Worm (Caenorhabditis elegans) whole organism, L2 larva: ENCODE measurements around the gene dpy-18.

Source experiments
- C34F6.9 ChIP-seq: fragments of 150-350 bp; optimal IDR thresholded peaks from 2 replicates; lab custom pipeline; 2014; ENCODE audit warnings: missing biosample characterization, missing genetic modification characterization
- F13H6.1 ChIP-seq: sonication (generic microtip); optimal IDR thresholded peaks from 2 replicates; lab custom pipeline; 2016; ENCODE audit warnings: missing genetic modification characterization, missing compliant biosample characterization
- R02D3.7 ChIP-seq: fragments of 150-350 bp; optimal IDR thresholded peaks from 2 replicates; lab custom pipeline; 2014; ENCODE audit warnings: missing biosample characterization, missing genetic modification characterization
- Y55F3AM.14 ChIP-seq: fragments of 200-800 bp; sonication (Bioruptor generic); optimal IDR thresholded peaks from 2 replicates; lab custom pipeline; 2018; ENCODE audit warnings: mild to moderate bottlenecking, missing genetic modification characterization, missing compliant biosample characterization
- ZK546.5 ChIP-seq: sonication (generic microtip); optimal IDR thresholded peaks from 2 replicates; lab custom pipeline; 2017; ENCODE audit warnings: missing biosample characterization, missing genetic modification characterization
- alr-1 ChIP-seq: fragments of 150-350 bp; optimal IDR thresholded peaks from 2 replicates; lab custom pipeline; 2014; ENCODE audit warnings: missing biosample characterization, missing genetic modification characterization
- aly-2 ChIP-seq: fragments of 150-350 bp; optimal IDR thresholded peaks from 2 replicates; lab custom pipeline; 2014; ENCODE audit warnings: missing biosample characterization, missing genetic modification characterization
- ama-1 ChIP-seq: fragments of 150-350 bp; optimal IDR thresholded peaks from 2 replicates; lab custom pipeline; 2018; ENCODE audit warnings: inconsistent platforms
- blmp-1 ChIP-seq: sonication (generic microtip); optimal IDR thresholded peaks from 2 replicates; lab custom pipeline; 2017; ENCODE audit warnings: missing genetic modification characterization, mild to moderate bottlenecking, missing compliant biosample characterization, antibody characterized with exemption, moderate library complexity; ENCODE audit not compliant: insufficient read depth
- ceh-16 ChIP-seq: fragments of 150-350 bp; optimal IDR thresholded peaks from 2 replicates; lab custom pipeline; 2014; ENCODE audit warnings: missing biosample characterization, missing genetic modification characterization
- ceh-82 ChIP-seq: fragments of 150-350 bp; optimal IDR thresholded peaks from 2 replicates; lab custom pipeline; 2014; ENCODE audit warnings: missing biosample characterization, missing genetic modification characterization
- crh-2 ChIP-seq: sonication (generic microtip); optimal IDR thresholded peaks from 2 replicates; lab custom pipeline; 2017; ENCODE audit warnings: missing biosample characterization, missing genetic modification characterization
- dmd-4 ChIP-seq: sonication (generic microtip); optimal IDR thresholded peaks from 2 replicates; lab custom pipeline; 2017; ENCODE audit warnings: missing biosample characterization, missing genetic modification characterization
- egl-27 ChIP-seq: sonication (generic microtip); optimal IDR thresholded peaks from 3 replicates; lab custom pipeline; 2017; ENCODE audit warnings: missing biosample characterization, missing genetic modification reagents, missing genetic modification characterization
- elt-1 ChIP-seq: fragments of 150-350 bp; optimal IDR thresholded peaks from 2 replicates; lab custom pipeline; 2014; ENCODE audit warnings: missing biosample characterization, missing genetic modification characterization
- elt-3 ChIP-seq: sonication (generic microtip); optimal IDR thresholded peaks from 2 replicates; lab custom pipeline; 2017; ENCODE audit warnings: missing biosample characterization, missing genetic modification characterization
- fos-1 ChIP-seq: fragments of 150-350 bp; optimal IDR thresholded peaks from 2 replicates; lab custom pipeline; 2014; ENCODE audit warnings: missing biosample characterization, missing genetic modification characterization
- gmeb-1 ChIP-seq: fragments of 150-350 bp; optimal IDR thresholded peaks from 2 replicates; lab custom pipeline; 2014; ENCODE audit warnings: missing biosample characterization, missing genetic modification characterization
- lin-11 ChIP-seq: fragments of 150-350 bp; sonication (generic microtip); optimal IDR thresholded peaks from 2 replicates; lab custom pipeline; 2014; ENCODE audit warnings: missing biosample characterization, missing genetic modification characterization, inconsistent platforms, mixed read lengths
- lin-13 ChIP-seq: fragments of 150-350 bp; optimal IDR thresholded peaks from 2 replicates; lab custom pipeline; 2014; ENCODE audit warnings: missing biosample characterization, missing genetic modification reagents, missing genetic modification characterization
- lin-39 ChIP-seq: fragments of 150-350 bp; optimal IDR thresholded peaks from 2 replicates; lab custom pipeline; 2014; ENCODE audit warnings: missing biosample characterization, missing genetic modification reagents, missing genetic modification characterization
- lsy-2 ChIP-seq, 2 experiments: fragments of 150-350 bp in 1 of 2; sonication (generic microtip) in 1 of 2; optimal IDR thresholded peaks; 2 replicates each; lab custom pipeline; 2014 to 2017; ENCODE audit warnings: missing biosample characterization in 2 of 2, missing genetic modification characterization in 2 of 2
- mab-5 ChIP-seq: fragments of 150-350 bp; optimal IDR thresholded peaks from 2 replicates; lab custom pipeline; 2014; ENCODE audit warnings: missing biosample characterization, missing genetic modification characterization
- mbf-1 ChIP-seq: sonication (generic microtip); optimal IDR thresholded peaks from 2 replicates; lab custom pipeline; 2017; ENCODE audit warnings: missing biosample characterization, missing genetic modification characterization
- mdl-1 ChIP-seq, 2 experiments: fragments of 150-350 bp in 1 of 2; sonication (generic microtip) in 1 of 2; optimal IDR thresholded peaks; 2 replicates each; lab custom pipeline; 2017; ENCODE audit warnings: missing biosample characterization in 2 of 2, missing genetic modification characterization in 2 of 2
- nhr-10 ChIP-seq: sonication (generic microtip); optimal IDR thresholded peaks from 2 replicates; lab custom pipeline; 2017; ENCODE audit warnings: missing biosample characterization, missing genetic modification characterization
- nhr-11 ChIP-seq: fragments of 150-350 bp; optimal IDR thresholded peaks from 2 replicates; lab custom pipeline; 2014; ENCODE audit warnings: missing biosample characterization, missing genetic modification characterization
- nhr-12 ChIP-seq: fragments of 150-350 bp; optimal IDR thresholded peaks from 2 replicates; lab custom pipeline; 2014; ENCODE audit warnings: missing biosample characterization, missing genetic modification characterization
- nhr-129 ChIP-seq: fragments of 150-350 bp; optimal IDR thresholded peaks from 2 replicates; lab custom pipeline; 2014; ENCODE audit warnings: missing biosample characterization, missing genetic modification characterization
- nhr-21 ChIP-seq: fragments of 150-350 bp; optimal IDR thresholded peaks from 2 replicates; lab custom pipeline; 2014; ENCODE audit warnings: missing biosample characterization, missing genetic modification characterization
- nhr-23 ChIP-seq: fragments of 150-350 bp; optimal IDR thresholded peaks from 2 replicates; lab custom pipeline; 2014; ENCODE audit warnings: missing biosample characterization, missing genetic modification reagents, missing genetic modification characterization
- nhr-237 ChIP-seq: fragments of 150-350 bp; optimal IDR thresholded peaks from 2 replicates; lab custom pipeline; 2014; ENCODE audit warnings: missing biosample characterization, missing genetic modification characterization
- nhr-25 ChIP-seq: fragments of 150-350 bp; sonication (generic microtip); optimal IDR thresholded peaks from 3 replicates; lab custom pipeline; 2014; ENCODE audit warnings: missing biosample characterization, missing genetic modification characterization
- nhr-6 ChIP-seq: fragments of 150-350 bp; optimal IDR thresholded peaks from 2 replicates; lab custom pipeline; 2014; ENCODE audit warnings: missing biosample characterization, missing genetic modification characterization
- nhr-77 ChIP-seq: fragments of 150-350 bp; optimal IDR thresholded peaks from 2 replicates; lab custom pipeline; 2014; ENCODE audit warnings: missing biosample characterization, missing genetic modification characterization
- peb-1 ChIP-seq: fragments of 150-350 bp; optimal IDR thresholded peaks from 2 replicates; lab custom pipeline; 2014; ENCODE audit warnings: missing biosample characterization, missing genetic modification characterization
- sem-4 ChIP-seq: fragments of 150-350 bp; optimal IDR thresholded peaks from 2 replicates; lab custom pipeline; 2014; ENCODE audit warnings: missing biosample characterization, missing genetic modification reagents, missing genetic modification characterization
- skn-1 ChIP-seq: sonication (generic microtip); optimal IDR thresholded peaks from 2 replicates; lab custom pipeline; 2017; ENCODE audit warnings: missing biosample characterization, missing genetic modification characterization
- sma-3 ChIP-seq: sonication (generic microtip); optimal IDR thresholded peaks from 2 replicates; lab custom pipeline; 2016; ENCODE audit warnings: missing genetic modification reagents, missing genetic modification characterization, missing compliant biosample characterization
- sma-9 ChIP-seq, 2 experiments: fragments of 150-350 bp in 1 of 2; sonication (generic microtip) in 1 of 2; optimal IDR thresholded peaks; 2 replicates each; lab custom pipeline; 2014 to 2016; ENCODE audit warnings: missing genetic modification characterization in 2 of 2, mild to moderate bottlenecking in 1 of 2, missing biosample characterization in 1 of 2, missing compliant biosample characterization in 1 of 2, missing genetic modification reagents in 1 of 2, moderate library complexity in 1 of 2
- snpc-4 ChIP-seq: fragments of 150-350 bp; optimal IDR thresholded peaks from 2 replicates; lab custom pipeline; 2014; ENCODE audit warnings: missing biosample characterization, missing genetic modification characterization
- unc-39 ChIP-seq: fragments of 150-350 bp; optimal IDR thresholded peaks from 2 replicates; lab custom pipeline; 2014; ENCODE audit warnings: missing biosample characterization, missing genetic modification characterization
- unc-55 ChIP-seq: fragments of 150-350 bp; sonication (generic microtip); optimal IDR thresholded peaks from 3 replicates; lab custom pipeline; 2014; ENCODE audit warnings: missing biosample characterization, missing genetic modification reagents, missing genetic modification characterization
- unc-62 ChIP-seq: fragments of 150-350 bp; optimal IDR thresholded peaks from 2 replicates; lab custom pipeline; 2014; ENCODE audit warnings: missing biosample characterization, missing genetic modification reagents, missing genetic modification characterization
- zag-1 ChIP-seq: fragments of 150-350 bp; optimal IDR thresholded peaks from 2 replicates; lab custom pipeline; 2014; ENCODE audit warnings: missing biosample characterization, missing genetic modification characterization
- ztf-1 ChIP-seq: fragments of 200-800 bp; sonication (Bioruptor generic); conservative IDR thresholded peaks from 2 replicates; pipeline ENCODE4 v1.3.6; 2022; ENCODE audit warnings: missing genetic modification characterization, missing compliant biosample characterization
- ztf-11 ChIP-seq: sonication (generic microtip); optimal IDR thresholded peaks from 2 replicates; lab custom pipeline; 2017; ENCODE audit warnings: missing biosample characterization, missing genetic modification characterization
- ztf-4 ChIP-seq: fragments of 150-350 bp; optimal IDR thresholded peaks from 2 replicates; lab custom pipeline; 2014; ENCODE audit warnings: missing biosample characterization, missing genetic modification characterization

Gene dpy-18

DNA sequence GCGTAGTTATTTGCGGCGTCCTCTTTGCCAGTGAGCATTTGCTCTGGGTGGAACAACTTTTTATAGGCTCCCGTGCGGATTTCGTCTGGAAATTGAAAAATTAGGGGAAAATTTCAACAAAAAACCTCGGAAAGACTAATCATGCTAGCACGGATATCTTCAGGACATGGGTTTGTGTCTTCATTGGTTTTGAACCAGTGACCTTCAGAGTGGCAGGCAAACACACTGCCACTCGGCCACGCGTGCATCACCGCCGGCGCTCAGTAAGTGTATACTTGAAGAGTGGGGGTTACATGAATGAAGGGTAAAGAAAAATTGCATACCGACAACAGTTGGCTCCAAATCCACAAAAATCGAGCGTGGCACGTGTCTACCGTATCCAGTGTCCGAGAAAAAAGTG, 6.5 kb downstream of the dpy-18 start:
- TF ChIP-seq nhr-129 (tag; lab: Kevin White, UChicago) (peak; percentile 75), aly-2 (tag; lab: Kevin White, UChicago) (no peak), ceh-16 (tag; lab: Kevin White, UChicago) (no peak), skn-1 (tag; lab: Kevin White, UChicago) (no peak), nhr-6 (tag; lab: Kevin White, UChicago) (no peak), mbf-1 (tag; lab: Kevin White, UChicago) (no peak), nhr-11 (tag; lab: Kevin White, UChicago) (no peak), Y55F3AM.14 (GFP tag; lab: Kevin White, UChicago) (peak; percentile 48), ztf-1 (0 out of 2 replicates have a peak, but pooled peaks have one; percentile 64), fos-1 (tag; lab: Kevin White, UChicago) (peak; percentile 21), nhr-10 (tag; lab: Kevin White, UChicago) (no peak), elt-3 (tag; lab: Kevin White, UChicago) (no peak), nhr-237 (tag; lab: Kevin White, UChicago) (no peak), unc-62 (no peak), R02D3.7 (tag; lab: Kevin White, UChicago) (no peak), sma-3 (GFP tag; lab: Kevin White, UChicago) (peak; percentile 50), crh-2 (tag; lab: Kevin White, UChicago) (peak; percentile 29), snpc-4 (tag; lab: Kevin White, UChicago) (peak; percentile 44), peb-1 (tag; lab: Kevin White, UChicago) (no peak), ztf-4 (tag; lab: Kevin White, UChicago) (no peak), lin-39 (tag; lab: Kevin White, UChicago) (no peak), mab-5 (tag; lab: Kevin White, UChicago) (no peak), nhr-12 (no peak), zag-1 (peak; percentile 20), ceh-82 (tag; lab: Kevin White, UChicago) (no peak), nhr-77 (tag; lab: Kevin White, UChicago) (no peak), F13H6.1 (peak; percentile 41), unc-55 (peak; percentile 59), blmp-1 (tag; lab: Kevin White, UChicago) (no peak), lin-13 (GFP tag; lab: Kevin White, UChicago) (no peak), sem-4 (tag; lab: Kevin White, UChicago) (no peak), ZK546.5 (tag; lab: Kevin White, UChicago) (no peak), ztf-11 (tag; lab: Kevin White, UChicago) (no peak), nhr-25 (tag; lab: Kevin White, UChicago) (no peak), alr-1 (tag; lab: Kevin White, UChicago) (no peak), nhr-23 (tag; lab: Kevin White, UChicago) (no peak), sma-9 (GFP tag; optimal IDR thresholded peaks at IDR 0.05; lab: Kevin White, UChicago) (peak; percentile 56), sma-9 (tag; optimal IDR thresholded peaks at IDR 0.05; lab: Kevin White, UChicago) (no peak), egl-27 (peak; percentile 30), unc-39 (tag; lab: Kevin White, UChicago) (no peak), ama-1 (lab: Kevin White, UChicago) (no peak), dmd-4 (tag; lab: Kevin White, UChicago) (no peak), elt-1 (tag; lab: Kevin White, UChicago) (no peak), nhr-21 (no peak), C34F6.9 (tag; lab: Kevin White, UChicago) (peak; percentile 21), lin-11 (peak; percentile 38), mdl-1 (tag; optimal IDR thresholded peaks at IDR 0.05; lab: Kevin White, UChicago) (peak in 1 of 2 experiments; percentile 14), gmeb-1 (peak; percentile 4), lsy-2 (tag; optimal IDR thresholded peaks at IDR 0.05; lab: Kevin White, UChicago) (peak in 1 of 2 experiments; percentile 34)
- TF ChIP-seq, all 48 proteins: peak for 17
